Fruit fly (Drosophila melanogaster): ENCODE measurements around the gene Vml.

Vml gene

dm6 chrX:2303771-2304513 is 28.3 kb downstream of the Vml start (continued):
- TF ChIP-seq CG2120 (GFP tag; optimal IDR thresholded peaks at IDR 0.05) (peak; percentile 96), CG7745 (tag; optimal IDR thresholded peaks at IDR 0.05) (no peak), danr (GFP tag; IDR thresholded peaks at IDR 0.05) (peak; percentile 66), CkIIα-i1 (GFP tag; IDR thresholded peaks at IDR 0.05) (no peak), ind (GFP tag; optimal IDR thresholded peaks at IDR 0.05) (peak; percentile 89), h (optimal IDR thresholded peaks at IDR 0.05) (no peak), CG4328 (GFP tag; optimal IDR thresholded peaks at IDR 0.05) (peak; percentile 70), CG11093 (GFP tag; IDR thresholded peaks at IDR 0.05) (peak; percentile 66; the same call in 1 of the 3 replicates), Hr39 (optimal IDR thresholded peaks at IDR 0.05) (no peak), CG2875 (GFP tag; optimal IDR thresholded peaks at IDR 0.05) (peak; percentile 86), wek (GFP tag; optimal IDR thresholded peaks at IDR 0.05) (peak; percentile 70), otp (GFP tag; IDR thresholded peaks at IDR 0.05) (peak; percentile 70; the same call in 1 of the 3 replicates), org-1 (GFP tag; optimal IDR thresholded peaks at IDR 0.05) (peak; percentile 88), unc-4 (GFP tag; IDR thresholded peaks at IDR 0.05; ENCODE audit: partially characterized antibody) (no peak), CG7372 (GFP tag; IDR thresholded peaks at IDR 0.05) (peak; percentile 53), ewg (GFP tag; optimal IDR thresholded peaks at IDR 0.05) (peak; percentile 81), CG10431 (GFP tag; optimal IDR thresholded peaks at IDR 0.05) (peak; percentile 59), trh (GFP tag; optimal IDR thresholded peaks at IDR 0.05) (peak; percentile 62), CG2712 (tag; optimal IDR thresholded peaks at IDR 0.05) (peak; percentile 90), CG31365 (tag; optimal IDR thresholded peaks at IDR 0.05) (peak; percentile 78), Dp (GFP tag; optimal IDR thresholded peaks at IDR 0.05) (no peak), CG3163 (GFP tag; optimal IDR thresholded peaks at IDR 0.05) (peak; percentile 89), pan (optimal IDR thresholded peaks at IDR 0.05) (no peak), pan (GFP tag; optimal IDR thresholded peaks at IDR 0.05 in 1 of 2, IDR thresholded peaks at IDR 0.05 in 1 of 2) (peak in 1 of 2 experiments; percentile 82), CG6272 (GFP tag; IDR thresholded peaks at IDR 0.05) (peak; percentile 57), CG7271 (tag; optimal IDR thresholded peaks at IDR 0.05) (peak; percentile 25), CG18619 (GFP tag; optimal IDR thresholded peaks at IDR 0.05) (peak; percentile 85), CG14860 (GFP tag; IDR thresholded peaks at IDR 0.05; ENCODE audit: partially characterized antibody) (no peak), CG4282 (GFP tag; optimal IDR thresholded peaks at IDR 0.05) (peak; percentile 85), CG2199 (GFP tag; IDR thresholded peaks at IDR 0.05) (no peak), CG34376 (GFP tag; optimal IDR thresholded peaks at IDR 0.05) (peak; percentile 87), Nf-YA (GFP tag; IDR thresholded peaks at IDR 0.05) (peak; percentile 54; the same call in 1 of the 2 replicates), Drgx (GFP tag; IDR thresholded peaks at IDR 0.05) (peak; percentile 76; the same call in 1 of the 2 replicates), Nf-YC (tag; optimal IDR thresholded peaks at IDR 0.05) (peak; percentile 79), Mrtf (GFP tag; IDR thresholded peaks at IDR 0.05) (peak; percentile 60; the same call in 1 of the 3 replicates), CHES-1-like (GFP tag; optimal IDR thresholded peaks at IDR 0.05) (peak; percentile 97), Hsf (GFP tag; optimal IDR thresholded peaks at IDR 0.05) (peak; percentile 91), sqz (GFP tag; optimal IDR thresholded peaks at IDR 0.05) (peak; percentile 100), CG6689 (GFP tag; IDR thresholded peaks at IDR 0.05) (peak; percentile 85), CG10959 (GFP tag; IDR thresholded peaks at IDR 0.05) (peak; percentile 52), emc (GFP tag; optimal IDR thresholded peaks at IDR 0.05) (peak; percentile 81), CG11695 (GFP tag; IDR thresholded peaks at IDR 0.05) (peak; percentile 86), D (optimal IDR thresholded peaks at IDR 0.05) (peak; percentile 28), D (GFP tag; optimal IDR thresholded peaks at IDR 0.05) (peak; percentile 86), CG13296 (GFP tag; optimal IDR thresholded peaks at IDR 0.05) (peak; percentile 89), CG31224 (GFP tag; IDR thresholded peaks at IDR 0.05) (peak; percentile 73), gro (GFP tag; optimal IDR thresholded peaks at IDR 0.05) (peak; percentile 94), trem (tag; optimal IDR thresholded peaks at IDR 0.05) (peak; percentile 81), Blimp-1 (GFP tag; optimal IDR thresholded peaks at IDR 0.05) (peak; percentile 79), hbn (GFP tag; IDR thresholded peaks at IDR 0.05; ENCODE audit: partially characterized antibody) (no peak), salm (tag; optimal IDR thresholded peaks at IDR 0.05) (peak; percentile 77)

Data from whole organism, embryonic.